Fruit fly (Drosophila melanogaster): ENCODE results near the gene CG7142.
A peak's percentile ranks its signal among the peaks of the same experiment; 100 is the strongest.

Gene CG7142

DNA sequence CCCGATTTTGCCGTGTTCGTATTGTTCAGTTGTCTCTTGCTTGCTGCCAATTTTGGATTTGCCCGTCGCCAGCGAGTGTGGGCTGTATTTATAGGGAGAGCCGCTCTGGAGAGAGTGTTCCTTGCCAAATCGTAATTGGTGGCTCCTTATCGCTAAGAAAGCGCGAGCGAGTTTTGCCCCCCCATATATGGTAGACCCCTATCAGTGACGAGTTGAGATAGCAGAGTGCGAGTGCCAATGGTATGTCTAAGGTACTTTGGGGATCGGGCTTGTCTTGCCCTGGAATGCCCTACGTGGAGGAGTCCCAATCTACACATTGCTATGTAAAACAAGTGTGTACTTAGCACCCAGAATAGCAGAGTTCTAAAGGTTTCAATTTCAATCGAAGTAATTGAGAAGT is at the start of gene CG7142 (continued):
- TF ChIP-seq lab (GFP tag; optimal IDR thresholded peaks at IDR 0.05) (peak; percentile 5), trh (GFP tag; optimal IDR thresholded peaks at IDR 0.05) (no peak), CG2120 (GFP tag; optimal IDR thresholded peaks at IDR 0.05) (peak; percentile 45)

DNA sequence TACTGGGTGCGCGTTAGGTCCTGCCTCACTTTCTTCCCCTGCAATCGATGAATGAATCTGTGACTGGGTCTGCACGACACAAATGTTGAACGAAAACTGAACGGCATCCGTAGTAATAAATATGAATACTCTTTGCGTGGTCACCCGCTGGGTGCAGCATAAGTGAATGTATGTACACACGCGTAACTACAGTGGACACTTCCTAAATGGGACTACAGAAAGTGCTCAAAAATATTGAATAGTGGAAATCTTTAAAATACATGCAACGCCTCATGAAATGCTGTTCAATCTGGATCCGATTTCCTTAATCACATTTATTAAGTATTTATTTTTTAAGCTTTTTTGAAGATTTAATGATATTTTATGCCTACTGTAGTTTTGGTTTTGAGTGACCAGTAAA is 49.5 kb upstream of the CG7142 start, which contains the start of gene naz:
naz (minus strand) TSS at position 101 of the 400 bp plus-strand sequence.
- TF ChIP-seq Fer1 (GFP tag; optimal IDR thresholded peaks at IDR 0.05) (no peak), Ada2b (GFP tag; IDR thresholded peaks at IDR 0.05) (no peak), CG13775 (GFP tag; optimal IDR thresholded peaks at IDR 0.05) (no peak), Ravus (GFP tag; IDR thresholded peaks at IDR 0.05) (no peak), CG14441 (GFP tag; IDR thresholded peaks at IDR 0.05) (0 out of 2 replicates have a peak, but pooled peaks have one; percentile 5), CG5245 (GFP tag; optimal IDR thresholded peaks at IDR 0.05) (no peak), pan (optimal IDR thresholded peaks at IDR 0.05) (no peak), pan (GFP tag; optimal IDR thresholded peaks at IDR 0.05 in 1 of 2, IDR thresholded peaks at IDR 0.05 in 1 of 2) (peak in 1 of 2 experiments; percentile 16), zfh2 (GFP tag; optimal IDR thresholded peaks at IDR 0.05) (no peak), sisA (GFP tag; IDR thresholded peaks at IDR 0.05) (no peak), CG8089 (GFP tag; optimal IDR thresholded peaks at IDR 0.05) (no peak), NC2β (GFP tag; optimal IDR thresholded peaks at IDR 0.05) (no peak), gem (tag; optimal IDR thresholded peaks at IDR 0.05) (peak; percentile 7), row (GFP tag; IDR thresholded peaks at IDR 0.05) (0 out of 3 replicates have a peak, but pooled peaks have one; percentile 19), tio (GFP tag; optimal IDR thresholded peaks at IDR 0.05) (peak; percentile 8), D (optimal IDR thresholded peaks at IDR 0.05) (no peak), D (GFP tag; optimal IDR thresholded peaks at IDR 0.05) (no peak), CG9932 (GFP tag; IDR thresholded peaks at IDR 0.05) (no peak), CG12236 (GFP tag; optimal IDR thresholded peaks at IDR 0.05) (no peak), bcd (GFP tag; optimal IDR thresholded peaks at IDR 0.05) (no peak), grau (tag; optimal IDR thresholded peaks at IDR 0.05) (peak; percentile 60)

DNA sequence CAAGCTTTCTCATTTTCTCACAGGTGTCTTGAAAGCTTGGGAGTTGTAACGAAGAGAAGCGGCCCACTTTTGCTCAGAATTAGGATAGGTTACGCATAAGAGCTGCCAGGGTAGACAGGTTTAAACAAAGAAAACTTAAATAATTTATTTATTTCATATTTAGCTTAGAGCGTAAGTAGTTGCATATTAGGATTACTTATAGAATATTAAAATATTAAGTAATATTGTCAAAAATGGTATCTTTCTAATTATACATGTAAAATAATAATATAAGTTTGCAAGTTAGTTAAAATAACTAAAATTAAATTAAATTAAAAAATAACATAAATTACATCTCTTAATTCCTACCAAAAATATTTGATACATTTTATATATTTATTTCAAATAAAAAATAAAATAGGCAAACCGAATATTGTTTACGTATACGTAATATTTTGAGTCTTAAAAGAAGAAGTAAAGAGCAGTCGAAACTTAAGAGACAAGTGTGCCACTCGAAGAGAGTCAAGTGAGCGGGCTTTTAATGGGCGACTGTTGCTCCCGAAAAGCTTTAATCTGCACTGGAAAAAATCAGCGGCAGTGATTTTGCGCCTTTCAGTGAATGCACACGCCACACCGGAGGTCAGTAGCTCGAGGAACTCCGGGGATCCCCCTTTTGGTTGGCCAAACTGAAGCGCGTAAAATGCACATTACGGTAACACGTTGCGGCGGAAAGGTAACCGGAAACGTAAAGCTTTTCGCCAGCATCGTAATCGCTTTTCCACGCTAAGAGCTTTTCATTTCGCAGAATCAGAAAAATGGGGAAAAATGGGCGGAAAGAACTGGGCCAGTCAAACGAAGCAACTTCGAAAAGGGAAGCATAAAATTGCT is 35.7 kb upstream of the CG7142 start:
- TF ChIP-seq Sox102F (GFP tag; optimal IDR thresholded peaks at IDR 0.05) (peak; percentile 20), CG1792 (GFP tag; optimal IDR thresholded peaks at IDR 0.05) (peak; percentile 18), zfh2 (GFP tag; optimal IDR thresholded peaks at IDR 0.05) (peak; percentile 41), CG16779 (GFP tag; IDR thresholded peaks at IDR 0.05) (no peak), E2f2 (GFP tag; IDR thresholded peaks at IDR 0.05) (no peak; the same call in 1 of the 2 replicates), CG10979 (tag; optimal IDR thresholded peaks at IDR 0.05) (no peak), Awh (GFP tag; IDR thresholded peaks at IDR 0.05) (no peak), pb (GFP tag; optimal IDR thresholded peaks at IDR 0.05) (peak; percentile 4), CG3838 (GFP tag; optimal IDR thresholded peaks at IDR 0.05) (no peak), CG13624 (GFP tag; optimal IDR thresholded peaks at IDR 0.05) (peak; percentile 40), CG32532 (GFP tag; IDR thresholded peaks at IDR 0.05) (peak; percentile 71), CG10147 (GFP tag; optimal IDR thresholded peaks at IDR 0.05) (no peak), Med (GFP tag) (peak; percentile 93), CG6254 (GFP tag; optimal IDR thresholded peaks at IDR 0.05) (no peak), CG1603 (tag; optimal IDR thresholded peaks at IDR 0.05) (peak; percentile 28), Usf (GFP tag; optimal IDR thresholded peaks at IDR 0.05) (no peak), mld (GFP tag; IDR thresholded peaks at IDR 0.05; ENCODE audit: partially characterized antibody) (no peak), Neu2 (GFP tag; optimal IDR thresholded peaks at IDR 0.05; ENCODE audit: borderline replicate concordance) (no peak), Scr (GFP tag; IDR thresholded peaks at IDR 0.05; ENCODE audit: partially characterized antibody) (no peak), lola (GFP tag; optimal IDR thresholded peaks at IDR 0.05) (no peak), gce (GFP tag; IDR thresholded peaks at IDR 0.05) (0 out of 3 replicates have a peak, but pooled peaks have one; percentile 26), E2f1 (GFP tag; IDR thresholded peaks at IDR 0.05) (peak; percentile 43; the same call in 1 of the 2 replicates), Ptx1 (GFP tag; IDR thresholded peaks at IDR 0.05) (peak; percentile 41), bbx (GFP tag; IDR thresholded peaks at IDR 0.05; ENCODE audit: partially characterized antibody) (no peak), pan (optimal IDR thresholded peaks at IDR 0.05) (no peak), pan (GFP tag; optimal IDR thresholded peaks at IDR 0.05 in 1 of 2, IDR thresholded peaks at IDR 0.05 in 1 of 2) (peak in 1 of 2 experiments; percentile 47)
